Worm (Caenorhabditis elegans) whole organism, early embryonic: ENCODE results near the gene C50C3.5.

Source experiments
- aly-1 ChIP-seq: sonication (generic microtip); optimal IDR thresholded peaks from 2 replicates; lab custom pipeline; 2016; ENCODE audit warnings: missing genetic modification characterization, missing compliant biosample characterization
- ama-1 ChIP-seq: fragments of 150-350 bp; optimal IDR thresholded peaks from 2 replicates; lab custom pipeline; 2014
- ceh-13 ChIP-seq: fragments of 200-800 bp; sonication (Bioruptor generic); optimal IDR thresholded peaks from 2 replicates; lab custom pipeline; 2018; ENCODE audit warnings: mild to moderate bottlenecking, missing genetic modification characterization, missing compliant biosample characterization
- ceh-36 ChIP-seq: sonication (generic microtip); optimal IDR thresholded peaks from 2 replicates; lab custom pipeline; 2016; ENCODE audit warnings: missing genetic modification characterization, inconsistent platforms, missing compliant biosample characterization
- flt-1 ChIP-seq: fragments of 200-800 bp; sonication (Bioruptor generic); IDR thresholded peaks from 2 replicates; pipeline ENCODE4 v1.3.6; 2022; ENCODE audit warnings: missing genetic modification characterization, missing compliant biosample characterization
- hmbx-1 ChIP-seq: sonication (generic microtip); optimal IDR thresholded peaks from 2 replicates; lab custom pipeline; 2016; ENCODE audit warnings: mild to moderate bottlenecking, missing genetic modification characterization, missing compliant biosample characterization
- hnd-1 ChIP-seq: sonication (generic microtip); optimal IDR thresholded peaks from 2 replicates; lab custom pipeline; 2016; ENCODE audit warnings: missing genetic modification characterization, missing compliant biosample characterization
- pes-1 ChIP-seq: fragments of 200-800 bp; sonication (Bioruptor generic); IDR thresholded peaks from 2 replicates; pipeline ENCODE4 v1.3.6; 2022; ENCODE audit warnings: missing genetic modification reagents, missing genetic modification characterization, missing compliant biosample characterization
- sea-1 ChIP-seq: fragments of 200-800 bp; sonication (Bioruptor generic); conservative IDR thresholded peaks from 2 replicates; pipeline ENCODE4 v1.3.6; 2022; ENCODE audit warnings: missing genetic modification characterization, missing compliant biosample characterization
- tbx-37 ChIP-seq: fragments of 200-800 bp; sonication (Bioruptor generic); conservative IDR thresholded peaks from 2 replicates; pipeline ENCODE4 v1.3.6; 2022; ENCODE audit warnings: missing genetic modification reagents, missing genetic modification characterization, missing compliant biosample characterization

- TF ChIP-seq ama-1 (lab: Kevin White, UChicago) (no peak), flt-1 (no peak), pes-1 (no peak), ceh-13 (GFP tag; lab: Kevin White, UChicago) (no peak), hmbx-1 (tag; lab: Kevin White, UChicago) (no peak), aly-1 (tag; lab: Kevin White, UChicago) (no peak), tbx-37 (GFP tag; lab: Robert Waterston, UW) (no peak), ceh-36 (no peak), hnd-1 (tag; lab: Kevin White, UChicago) (no peak), sea-1 (no peak)
Observed at ce11 chrIII:8145971-8146370, 33.1 kb upstream of the C50C3.5 start.
